Fruit fly (Drosophila melanogaster): ENCODE measurements around the gene AP-1sigma.

AP-1sigma gene

DNA sequence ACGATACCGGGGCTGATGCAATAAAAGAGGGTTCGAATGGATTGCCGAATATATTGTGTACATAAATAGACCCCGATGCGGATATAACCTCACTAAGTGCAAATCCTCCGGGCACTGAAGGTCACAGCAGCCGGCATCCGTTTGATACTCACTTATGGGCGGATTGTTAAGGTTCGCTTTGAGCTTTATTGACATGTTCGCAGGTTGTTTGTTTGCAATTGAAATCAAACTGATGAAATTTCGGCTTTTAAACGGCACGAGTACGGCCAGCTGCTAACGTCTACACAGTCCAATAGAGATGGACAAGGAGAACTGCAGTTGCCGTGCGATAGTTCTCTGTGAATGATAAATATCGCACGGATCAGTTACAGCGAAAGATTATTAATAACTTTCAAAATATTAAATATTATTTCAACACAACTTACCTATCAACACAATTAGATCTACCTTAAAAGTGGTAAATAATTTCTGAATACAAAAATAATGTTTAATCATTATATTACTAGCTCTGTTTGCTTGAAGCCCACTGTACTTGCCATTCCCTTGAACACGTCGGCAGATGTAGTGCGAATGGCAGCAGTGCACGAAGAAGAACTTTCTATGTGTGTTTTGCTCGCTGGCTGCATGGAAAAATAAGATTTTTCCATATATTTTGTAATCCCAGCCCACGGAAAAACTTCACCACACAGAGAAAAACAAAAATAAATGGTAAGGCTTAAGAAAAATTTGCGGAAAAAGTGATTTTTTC is at the start of gene AP-1sigma, which contains the start of gene GluProRS (continued):
- TF ChIP-seq CG6792 (GFP tag; optimal IDR thresholded peaks at IDR 0.05) (peak; percentile 83), CG8319 (GFP tag; optimal IDR thresholded peaks at IDR 0.05) (peak; percentile 79), CG11902 (GFP tag; optimal IDR thresholded peaks at IDR 0.05) (peak; percentile 89), Ets21C (GFP tag; optimal IDR thresholded peaks at IDR 0.05) (peak; percentile 87), dsx (GFP tag; optimal IDR thresholded peaks at IDR 0.05; ENCODE audit: poor library complexity, severe bottlenecking) (peak; percentile 76), Eip93F (GFP tag; optimal IDR thresholded peaks at IDR 0.05) (peak; percentile 57), lz (GFP tag; optimal IDR thresholded peaks at IDR 0.05) (peak; percentile 92), CG1621 (tag; optimal IDR thresholded peaks at IDR 0.05) (peak; percentile 66), vri (GFP tag; optimal IDR thresholded peaks at IDR 0.05) (peak; percentile 74)

DNA sequence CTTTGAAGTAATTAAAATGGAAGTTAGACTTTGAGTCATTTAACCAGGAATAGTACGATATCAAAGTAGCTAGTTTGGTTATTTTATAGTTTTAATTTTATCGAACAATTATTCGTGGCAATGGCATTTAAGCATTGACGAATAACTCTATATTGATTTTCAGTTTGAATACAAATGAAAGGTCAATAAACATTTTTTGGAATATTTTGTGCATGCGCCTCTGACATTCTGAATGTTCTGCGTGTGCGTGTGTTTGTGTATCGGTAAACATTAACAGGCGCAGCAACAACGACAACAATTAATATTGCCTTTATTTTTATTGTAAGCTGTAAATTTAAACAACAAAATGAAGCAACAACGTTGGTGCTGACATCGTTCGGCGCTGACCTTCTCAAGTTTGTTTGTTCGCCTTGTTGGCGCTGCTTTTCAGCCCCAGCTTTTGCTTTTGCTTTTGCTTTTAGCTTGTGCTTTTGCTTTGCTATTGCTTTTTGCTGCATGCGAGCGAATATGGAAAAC is 49.0 kb upstream of the AP-1sigma start:
- TF ChIP-seq dsx (GFP tag; optimal IDR thresholded peaks at IDR 0.05; ENCODE audit: poor library complexity, severe bottlenecking) (peak; percentile 68), CG8632 (GFP tag; optimal IDR thresholded peaks at IDR 0.05) (peak; percentile 86), CG6792 (GFP tag; optimal IDR thresholded peaks at IDR 0.05) (peak; percentile 83), CG7368 (GFP tag; optimal IDR thresholded peaks at IDR 0.05) (peak; percentile 62), achi (GFP tag; optimal IDR thresholded peaks at IDR 0.05) (peak; percentile 76), Smox (GFP tag; optimal IDR thresholded peaks at IDR 0.05) (peak; percentile 79), cyc (GFP tag; optimal IDR thresholded peaks at IDR 0.05) (peak; percentile 29), CG10631 (GFP tag; optimal IDR thresholded peaks at IDR 0.05) (peak; percentile 73), Eip93F (GFP tag; optimal IDR thresholded peaks at IDR 0.05) (no peak), lz (GFP tag; optimal IDR thresholded peaks at IDR 0.05) (peak; percentile 71), spab (GFP tag; optimal IDR thresholded peaks at IDR 0.05) (peak; percentile 81), CG3032 (tag; optimal IDR thresholded peaks at IDR 0.05) (peak; percentile 73), Lpt (GFP tag; optimal IDR thresholded peaks at IDR 0.05) (no peak), CG6276 (GFP tag; optimal IDR thresholded peaks at IDR 0.05) (no peak), Eip75B (GFP tag; optimal IDR thresholded peaks at IDR 0.05) (peak; percentile 78), esn (GFP tag; optimal IDR thresholded peaks at IDR 0.05) (peak; percentile 84), salr (GFP tag; optimal IDR thresholded peaks at IDR 0.05) (peak; percentile 54 to 60), Met (GFP tag; optimal IDR thresholded peaks at IDR 0.05) (peak; percentile 62), Ets96B (tag; optimal IDR thresholded peaks at IDR 0.05) (peak; percentile 81), CG1621 (tag; optimal IDR thresholded peaks at IDR 0.05) (peak; percentile 69), Sox102F (GFP tag; optimal IDR thresholded peaks at IDR 0.05) (peak; percentile 84), Sox14 (GFP tag; optimal IDR thresholded peaks at IDR 0.05) (peak; percentile 79), acj6 (GFP tag; optimal IDR thresholded peaks at IDR 0.05) (peak; percentile 82), CG31627 (GFP tag; optimal IDR thresholded peaks at IDR 0.05) (peak; percentile 86), Sox15 (GFP tag; optimal IDR thresholded peaks at IDR 0.05) (peak; percentile 77), svp (GFP tag) (peak; percentile 95), Gug (GFP tag; IDR thresholded peaks at IDR 0.05) (no peak), CG11762 (GFP tag; optimal IDR thresholded peaks at IDR 0.05; ENCODE audit: insufficient read depth) (peak; percentile 32), CG4318 (GFP tag; optimal IDR thresholded peaks at IDR 0.05) (no peak), vri (GFP tag; optimal IDR thresholded peaks at IDR 0.05) (peak; percentile 45), fd85E (GFP tag; optimal IDR thresholded peaks at IDR 0.05) (peak; percentile 18), Ets21C (GFP tag; optimal IDR thresholded peaks at IDR 0.05) (peak; percentile 70), ss (GFP tag; optimal IDR thresholded peaks at IDR 0.05) (peak in 1 of 2 experiments; percentile 88), CG11902 (GFP tag; optimal IDR thresholded peaks at IDR 0.05) (peak; percentile 77), CG6163 (GFP tag; IDR thresholded peaks at IDR 0.05) (0 out of 3 replicates have a peak, but pooled peaks have one; percentile 21), dac (GFP tag; optimal IDR thresholded peaks at IDR 0.05) (no peak), topi (GFP tag; optimal IDR thresholded peaks at IDR 0.05) (peak; percentile 78), Hr39 (GFP tag; optimal IDR thresholded peaks at IDR 0.05) (peak; percentile 82), CG6808 (GFP tag; optimal IDR thresholded peaks at IDR 0.05) (peak; percentile 53), Hr4 (GFP tag; optimal IDR thresholded peaks at IDR 0.05) (no peak), pdm3 (GFP tag; optimal IDR thresholded peaks at IDR 0.05) (peak; percentile 81), CG32006 (GFP tag; optimal IDR thresholded peaks at IDR 0.05) (peak; percentile 40), Blimp-1 (GFP tag; optimal IDR thresholded peaks at IDR 0.05) (peak; percentile 19), fd59A (GFP tag; optimal IDR thresholded peaks at IDR 0.05) (peak; percentile 84), fkh (GFP tag; optimal IDR thresholded peaks at IDR 0.05) (peak; percentile 87)

Measured in whole organism, prepupa.